Worm (Caenorhabditis elegans): ENCODE data around the gene Y51A2A.6.

Gene Y51A2A.6

DNA sequence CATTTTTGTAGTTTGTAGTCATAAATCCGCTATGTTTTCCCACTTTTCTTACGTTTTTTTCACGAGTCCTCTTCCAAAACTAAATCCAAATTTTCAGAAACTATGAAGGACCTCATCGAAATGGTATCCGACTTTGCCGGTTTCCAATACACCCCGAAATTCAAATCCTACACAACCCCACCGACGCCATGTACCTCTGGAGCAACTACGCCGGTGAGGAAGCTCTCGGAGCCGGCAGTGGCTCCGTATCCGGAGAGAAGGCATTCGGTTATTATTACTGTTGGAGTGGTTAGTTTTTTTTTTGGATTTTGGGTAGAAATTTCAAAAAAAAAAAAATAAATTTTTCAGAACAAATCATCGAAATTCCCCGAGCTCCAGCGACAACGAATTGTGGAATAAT lies 47.5 kb downstream of the Y51A2A.6 start, which contains the start of gene C08E8.3:
C08E8.3 (plus strand) TSS at position 84 of the 400 bp plus-strand sequence.
- TF ChIP-seq nfyb-1 (GFP tag; IDR thresholded peaks at IDR 0.05) (0 out of 2 replicates have a peak, but pooled peaks have one; percentile 10), nfya-1 (tag; optimal IDR thresholded peaks at IDR 0.05; ENCODE audit: borderline replicate concordance, insufficient read depth) (no peak)

DNA sequence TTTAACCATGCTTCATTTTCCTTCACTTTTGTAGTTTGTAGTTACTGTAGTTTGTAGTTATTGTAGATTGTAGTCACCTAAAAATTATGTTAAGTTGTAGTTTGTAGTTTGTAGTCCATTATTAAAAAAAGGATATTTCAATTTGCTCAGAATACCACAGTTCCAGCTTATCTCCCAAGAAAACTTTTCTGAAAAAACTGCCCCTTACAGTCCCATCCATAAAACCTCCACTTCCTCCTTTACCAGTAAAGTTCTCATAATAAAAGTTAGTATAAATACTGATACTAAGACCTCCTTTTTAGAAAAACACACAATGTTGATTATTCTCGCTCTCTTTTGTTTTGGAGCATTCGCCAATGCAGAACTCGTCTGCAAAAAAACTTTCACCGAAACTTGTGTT lies 48.2 kb downstream of the Y51A2A.6 start, which contains the start of gene C08E8.11:
C08E8.11 (plus strand) TSS at position 301 of the 400 bp plus-strand sequence.
- no peak for TF ChIP-seq Y67H2A.10 (GFP tag; conservative IDR thresholded peaks at IDR 0.05)
- TF ChIP-seq ets-4 (GFP tag; optimal IDR thresholded peaks at IDR 0.05) = no peak
- TF ChIP-seq ceh-100 (GFP tag; IDR thresholded peaks at IDR 0.05) = no peak
- TF ChIP-seq somi-1 (GFP tag; optimal IDR thresholded peaks at IDR 0.05) = no peak
- TF ChIP-seq ztf-18 (tag; optimal IDR thresholded peaks at IDR 0.05) = no peak
- TF ChIP-seq F10E7.11 (tag; optimal IDR thresholded peaks at IDR 0.05) = no peak
- no peak for TF ChIP-seq madf-3 (GFP tag; IDR thresholded peaks at IDR 0.05)
- no peak for TF ChIP-seq lin-35 (GFP tag; optimal IDR thresholded peaks at IDR 0.05)
- TF ChIP-seq B0035.1 (tag; optimal IDR thresholded peaks at IDR 0.05) = no peak
- TF ChIP-seq hmg-20 (GFP tag; IDR thresholded peaks at IDR 0.05) = no peak
- TF ChIP-seq sdz-38 (tag; optimal IDR thresholded peaks at IDR 0.05) = no peak
- TF ChIP-seq lin-26 (GFP tag; IDR thresholded peaks at IDR 0.05) = no peak
- no peak for TF ChIP-seq egl-44 (GFP tag; IDR thresholded peaks at IDR 0.05)
- TF ChIP-seq sea-2 (GFP tag; IDR thresholded peaks at IDR 0.05) = no peak
